Worm (Caenorhabditis elegans): ENCODE results near the gene nhr-76.

The nhr-76 gene

ce11 chrIV:604817-605216 lies 22.5 kb upstream of the nhr-76 start:
- TF ChIP-seq ceh-43 (GFP tag; optimal IDR thresholded peaks at IDR 0.05) (no peak), nhr-12 (tag; optimal IDR thresholded peaks at IDR 0.05) (no peak), nhr-2 (tag; optimal IDR thresholded peaks at IDR 0.05) (no peak), lsy-2 (tag; optimal IDR thresholded peaks at IDR 0.05) (no peak), nhr-76 (tag; optimal IDR thresholded peaks at IDR 0.05) (no peak), ces-1 (GFP tag; optimal IDR thresholded peaks at IDR 0.05) (no peak), zip-8 (tag; optimal IDR thresholded peaks at IDR 0.05) (no peak), elt-1 (tag; optimal IDR thresholded peaks at IDR 0.05; ENCODE audit: borderline replicate concordance, insufficient read depth) (no peak), unc-39 (tag; optimal IDR thresholded peaks at IDR 0.05) (no peak), cnd-1 (tag; optimal IDR thresholded peaks at IDR 0.05) (no peak), nhr-28 (tag; optimal IDR thresholded peaks at IDR 0.05) (no peak), ztf-11 (tag; optimal IDR thresholded peaks at IDR 0.05) (no peak), M03D4.4 (tag; optimal IDR thresholded peaks at IDR 0.05) (no peak), nhr-237 (tag; optimal IDR thresholded peaks at IDR 0.05) (no peak), sem-2 (GFP tag; optimal IDR thresholded peaks at IDR 0.05) (no peak), ham-2 (GFP tag; optimal IDR thresholded peaks at IDR 0.05) (no peak), ceh-39 (tag; optimal IDR thresholded peaks at IDR 0.05) (no peak)

- TF ChIP-seq ceh-39 (tag; optimal IDR thresholded peaks at IDR 0.05) (no peak), unc-120 (tag; optimal IDR thresholded peaks at IDR 0.05; ENCODE audit: poor library complexity, severe bottlenecking) (no peak), lin-13 (tag; optimal IDR thresholded peaks at IDR 0.05) (no peak), nhr-2 (tag; optimal IDR thresholded peaks at IDR 0.05) (no peak), ceh-83 (GFP tag; optimal IDR thresholded peaks at IDR 0.05) (no peak), ham-2 (GFP tag; optimal IDR thresholded peaks at IDR 0.05) (no peak), nhr-28 (tag; optimal IDR thresholded peaks at IDR 0.05) (no peak), bed-3 (GFP tag; optimal IDR thresholded peaks at IDR 0.05) (peak; percentile 14), sptf-1 (tag; optimal IDR thresholded peaks at IDR 0.05) (peak; percentile 18), nhr-12 (tag; optimal IDR thresholded peaks at IDR 0.05) (no peak), snpc-4 (tag; optimal IDR thresholded peaks at IDR 0.05) (no peak), mls-2 (tag; optimal IDR thresholded peaks at IDR 0.05) (peak; percentile 27), sem-2 (GFP tag; optimal IDR thresholded peaks at IDR 0.05) (no peak), ceh-43 (GFP tag; optimal IDR thresholded peaks at IDR 0.05) (no peak), unc-39 (tag; optimal IDR thresholded peaks at IDR 0.05) (no peak), nhr-76 (tag; optimal IDR thresholded peaks at IDR 0.05) (no peak), lin-32 (GFP tag; optimal IDR thresholded peaks at IDR 0.05) (no peak), mep-1 (tag; optimal IDR thresholded peaks at IDR 0.05) (no peak), cnd-1 (tag; optimal IDR thresholded peaks at IDR 0.05) (no peak), unc-62 (GFP tag; optimal IDR thresholded peaks at IDR 0.05) (no peak), mab-5 (tag; optimal IDR thresholded peaks at IDR 0.05) (no peak), ztf-11 (tag; optimal IDR thresholded peaks at IDR 0.05) (no peak), hlh-1 (tag; optimal IDR thresholded peaks at IDR 0.05) (no peak), pha-4 (tag; optimal IDR thresholded peaks at IDR 0.05) (no peak)
Measured at ce11 chrIV:605431-605830, 21.9 kb upstream of the nhr-76 start.

ce11 chrIV:606055-606454 lies 21.3 kb upstream of the nhr-76 start, which contains the start of gene inx-18:
Gene inx-18 (plus strand): TSS chrIV:606355.
- TF ChIP-seq lin-13 (tag; optimal IDR thresholded peaks at IDR 0.05) (no peak), hlh-1 (tag; optimal IDR thresholded peaks at IDR 0.05) (peak; percentile 67)

- TF ChIP-seq unc-62 (GFP tag; optimal IDR thresholded peaks at IDR 0.05), result peak; percentile 60
- TF ChIP-seq elt-3 (tag; optimal IDR thresholded peaks at IDR 0.05), result no peak
- TF ChIP-seq bed-3 (GFP tag; optimal IDR thresholded peaks at IDR 0.05), result no peak
- TF ChIP-seq unc-120 (tag; optimal IDR thresholded peaks at IDR 0.05; ENCODE audit: poor library complexity, severe bottlenecking), result peak; percentile 63
- no peak for TF ChIP-seq ceh-83 (GFP tag; optimal IDR thresholded peaks at IDR 0.05)
- TF ChIP-seq M03D4.4 (tag; optimal IDR thresholded peaks at IDR 0.05), result no peak
- TF ChIP-seq mab-5 (tag; optimal IDR thresholded peaks at IDR 0.05), result no peak
- no peak for TF ChIP-seq nhr-237 (tag; optimal IDR thresholded peaks at IDR 0.05)
- no peak for TF ChIP-seq nhr-28 (tag; optimal IDR thresholded peaks at IDR 0.05)
- no peak for TF ChIP-seq sptf-1 (tag; optimal IDR thresholded peaks at IDR 0.05)
- no peak for TF ChIP-seq lin-13 (tag; optimal IDR thresholded peaks at IDR 0.05)
- no peak for TF ChIP-seq mls-2 (tag; optimal IDR thresholded peaks at IDR 0.05)
- peak; percentile 89 for TF ChIP-seq hlh-1 (tag; optimal IDR thresholded peaks at IDR 0.05)
Measured at ce11 chrIV:607628-608027, 19.7 kb upstream of the nhr-76 start.

ce11 chrIV:613155-613554 lies 14.2 kb upstream of the nhr-76 start:
- TF ChIP-seq ham-2 (GFP tag; optimal IDR thresholded peaks at IDR 0.05) (no peak), elt-1 (tag; optimal IDR thresholded peaks at IDR 0.05; ENCODE audit: borderline replicate concordance, insufficient read depth) (no peak), pha-4 (tag; optimal IDR thresholded peaks at IDR 0.05) (no peak), ztf-11 (tag; optimal IDR thresholded peaks at IDR 0.05) (no peak), blmp-1 (tag; optimal IDR thresholded peaks at IDR 0.05) (no peak), unc-62 (GFP tag; optimal IDR thresholded peaks at IDR 0.05) (no peak)
